Worm (Caenorhabditis elegans) whole organism, L4/young adult: ENCODE results near the gene fbxb-83.

ENCODE experiments used
- W03F9.2 ChIP-seq: fragments of 150-350 bp; optimal IDR thresholded peaks from 2 replicates; lab custom pipeline; 2014; ENCODE audit warnings: missing biosample characterization, missing genetic modification characterization
- him-1 ChIP-seq: sonication (generic microtip); optimal IDR thresholded peaks from 2 replicates; lab custom pipeline; 2016; ENCODE audit warnings: missing genotype, missing genetic modification reagents, missing genetic modification characterization, missing compliant biosample characterization

DNA sequence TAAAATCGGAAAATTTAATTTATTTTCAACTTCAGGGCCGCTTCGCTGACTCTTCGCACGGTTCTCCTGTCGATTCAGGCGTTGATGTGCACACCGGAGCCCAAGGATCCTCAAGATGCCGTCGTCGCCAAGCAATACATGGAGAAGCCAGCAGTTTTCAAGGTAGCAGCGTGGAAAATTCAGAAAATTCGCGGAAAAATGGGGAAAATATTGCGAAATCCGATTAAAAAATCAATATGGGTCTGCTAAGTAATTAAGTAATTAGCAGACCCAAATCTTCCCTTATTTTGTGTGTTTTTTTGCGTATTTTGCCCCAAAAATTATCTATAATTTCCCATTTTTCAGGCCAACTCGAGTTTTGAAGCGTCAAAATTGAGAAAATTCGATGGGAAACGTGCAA is 44.3 kb upstream of the fbxb-83 start:
- TF ChIP-seq him-1 (tag; lab: Kevin White, UChicago) (no peak), W03F9.2 (tag; lab: Kevin White, UChicago) (no peak)
